Fruit fly (Drosophila melanogaster): Measurements from ENCODE around the gene CG2150.

CG2150 gene

dm6 chr3R:31715713-31716024, 48.9 kb downstream of the CG2150 start (continued):
- TF ChIP-seq CG17802 (tag; optimal IDR thresholded peaks at IDR 0.05) (no peak), pum (GFP tag; optimal IDR thresholded peaks at IDR 0.05) (no peak), Doc2 (GFP tag; IDR thresholded peaks at IDR 0.05) (no peak), HLH54F (GFP tag; optimal IDR thresholded peaks at IDR 0.05) (no peak), CG13894 (tag; optimal IDR thresholded peaks at IDR 0.05) (no peak), peb (GFP tag; IDR thresholded peaks at IDR 0.05) (no peak), CG5953 (GFP tag; IDR thresholded peaks at IDR 0.05) (no peak), ci (GFP tag; IDR thresholded peaks at IDR 0.05) (0 out of 3 replicates have a peak, but pooled peaks have one; percentile 29), CG3281 (GFP tag; optimal IDR thresholded peaks at IDR 0.05) (peak; percentile 1), CG8944 (GFP tag; optimal IDR thresholded peaks at IDR 0.05) (no peak), ro (GFP tag; IDR thresholded peaks at IDR 0.05) (no peak), cwo (GFP tag; optimal IDR thresholded peaks at IDR 0.05) (peak; percentile 19), kni (GFP tag; optimal IDR thresholded peaks at IDR 0.05) (peak; percentile 2), CG2199 (GFP tag; IDR thresholded peaks at IDR 0.05) (peak; percentile 49; the same call in 1 of the 3 replicates), CG18599 (GFP tag; optimal IDR thresholded peaks at IDR 0.05) (no peak), Pdp1 (GFP tag; optimal IDR thresholded peaks at IDR 0.05) (peak in 1 of 2 experiments; percentile 1), en (GFP tag; optimal IDR thresholded peaks at IDR 0.05) (no peak), CG9797 (GFP tag; optimal IDR thresholded peaks at IDR 0.05) (no peak), CG16813 (GFP tag; IDR thresholded peaks at IDR 0.05; ENCODE audit: partially characterized antibody) (no peak), Usf (GFP tag; optimal IDR thresholded peaks at IDR 0.05) (no peak), nerfin-1 (tag; optimal IDR thresholded peaks at IDR 0.05) (no peak), CG18619 (GFP tag; optimal IDR thresholded peaks at IDR 0.05) (no peak), GATAe (GFP tag; conservative IDR thresholded peaks at IDR 0.05) (no peak), Ets97D (GFP tag; optimal IDR thresholded peaks at IDR 0.05) (no peak), CG3163 (GFP tag; optimal IDR thresholded peaks at IDR 0.05) (peak; percentile 76), BtbVII (GFP tag; optimal IDR thresholded peaks at IDR 0.05) (no peak), CG4617 (GFP tag; optimal IDR thresholded peaks at IDR 0.05; ENCODE audit: borderline replicate concordance) (no peak), Trl (optimal IDR thresholded peaks at IDR 0.05) (peak in 1 of 2 experiments; percentile 74), Trl (GFP tag; optimal IDR thresholded peaks at IDR 0.05) (no peak), trh (GFP tag; optimal IDR thresholded peaks at IDR 0.05) (no peak), Blimp-1 (GFP tag; optimal IDR thresholded peaks at IDR 0.05) (peak; percentile 12), crol (GFP tag; IDR thresholded peaks at IDR 0.05) (peak; percentile 46; the same call in 1 of the 2 replicates), bab2 (GFP tag; optimal IDR thresholded peaks at IDR 0.05) (no peak), grn (GFP tag; optimal IDR thresholded peaks at IDR 0.05) (no peak), sug (tag; optimal IDR thresholded peaks at IDR 0.05) (peak; percentile 33), jumu (GFP tag; optimal IDR thresholded peaks at IDR 0.05) (no peak), Oaz (GFP tag; IDR thresholded peaks at IDR 0.05) (no peak), HHEX (GFP tag; optimal IDR thresholded peaks at IDR 0.05) (peak; percentile 10), slbo (GFP tag; IDR thresholded peaks at IDR 0.05) (no peak), CG11504 (tag; optimal IDR thresholded peaks at IDR 0.05) (peak; percentile 60), dpn (GFP tag; optimal IDR thresholded peaks at IDR 0.05) (no peak), pho (GFP tag; optimal IDR thresholded peaks at IDR 0.05) (no peak), Hr39 (optimal IDR thresholded peaks at IDR 0.05) (no peak), CG4328 (GFP tag; optimal IDR thresholded peaks at IDR 0.05) (no peak), MTF-1 (GFP tag; optimal IDR thresholded peaks at IDR 0.05; ENCODE audit: borderline replicate concordance) (peak; percentile 3)

Measured in whole organism, embryonic.